Fruit fly (Drosophila melanogaster) whole organism, embryonic: ENCODE results near the gene mRpL15.

Experiments used
- Aef1 ChIP-seq: fragments of 200-800 bp; sonication (Bioruptor generic); IDR thresholded peaks from 3 replicates; pipeline ENCODE4 v1.3.6; 2022; ENCODE audit warnings: missing biosample characterization, missing genetic modification characterization
- CG10209 ChIP-seq: fragments of 200-800 bp; sonication (Bioruptor generic); optimal IDR thresholded peaks from 3 replicates; lab custom pipeline; 2017; ENCODE audit warnings: missing biosample characterization, mild to moderate bottlenecking, missing genetic modification characterization, missing genetic modification reagents
- CG10565 ChIP-seq: fragments of 200-800 bp; sonication (Bioruptor generic); optimal IDR thresholded peaks from 3 replicates; lab custom pipeline; 2016; ENCODE audit warnings: missing biosample characterization, mild to moderate bottlenecking, missing genetic modification characterization
- CG11093 ChIP-seq: fragments of 200-800 bp; sonication (Bioruptor generic); IDR thresholded peaks from 3 replicates; pipeline ENCODE4 v1.3.6; 2022; ENCODE audit warnings: missing biosample characterization, missing genetic modification characterization
- CG12219 ChIP-seq: fragments of 200-800 bp; sonication (Bioruptor generic); optimal IDR thresholded peaks from 3 replicates; lab custom pipeline; 2018; ENCODE audit warnings: missing biosample characterization, mild to moderate bottlenecking, missing genetic modification characterization
- CG1233 ChIP-seq: fragments of 200-800 bp; sonication (Bioruptor generic); optimal IDR thresholded peaks from 4 replicates; lab custom pipeline; 2018; ENCODE audit warnings: missing biosample characterization, mild to moderate bottlenecking, missing genetic modification characterization
- CG13424 ChIP-seq: fragments of 200-800 bp; sonication (Bioruptor generic); optimal IDR thresholded peaks from 2 replicates; lab custom pipeline; 2019; ENCODE audit warnings: missing biosample characterization, mild to moderate bottlenecking, missing genetic modification characterization, moderate library complexity
- CG13775 ChIP-seq: fragments of 200-800 bp; sonication (Bioruptor generic); optimal IDR thresholded peaks from 3 replicates; lab custom pipeline; 2017; ENCODE audit warnings: missing biosample characterization, mild to moderate bottlenecking, missing genetic modification characterization
- CG14050 ChIP-seq: fragments of 200-800 bp; sonication (Bioruptor generic); IDR thresholded peaks from 3 replicates; pipeline ENCODE4 v1.3.6; 2022; ENCODE audit warnings: missing biosample characterization, missing genetic modification characterization
- CG15601 ChIP-seq: fragments of 200-800 bp; sonication (Bioruptor generic); optimal IDR thresholded peaks from 3 replicates; lab custom pipeline; 2019; ENCODE audit warnings: missing biosample characterization, mild to moderate bottlenecking, missing genetic modification characterization, moderate library complexity
- CG31365 ChIP-seq: fragments of 200-800 bp; sonication (Bioruptor generic); optimal IDR thresholded peaks from 2 replicates; lab custom pipeline; 2018; ENCODE audit warnings: missing biosample characterization, mild to moderate bottlenecking, missing genetic modification characterization
- CG3281 ChIP-seq: fragments of 200-800 bp; sonication (Bioruptor generic); optimal IDR thresholded peaks from 3 replicates; lab custom pipeline; 2017; ENCODE audit warnings: missing biosample characterization, mild to moderate bottlenecking, missing genetic modification characterization
- CG3726 ChIP-seq: fragments of 200-800 bp; sonication (Bioruptor generic); IDR thresholded peaks from 3 replicates; pipeline ENCODE4, ENCODE4 v1.3.6; 2022; ENCODE audit warnings: missing biosample characterization, missing genetic modification characterization
- CG4360 ChIP-seq: fragments of 200-800 bp; sonication (Bioruptor generic); IDR thresholded peaks from 2 replicates; pipeline ENCODE4 v1.3.6; 2022; ENCODE audit warnings: missing biosample characterization, missing genetic modification characterization
- CG43689 ChIP-seq: fragments of 200-800 bp; sonication (Bioruptor generic); IDR thresholded peaks from 2 replicates; pipeline ENCODE4 v1.3.6; 2022; ENCODE audit warnings: missing biosample characterization, missing genetic modification characterization
- CG7928 ChIP-seq: fragments of 200-800 bp; sonication (Bioruptor generic); optimal IDR thresholded peaks from 2 replicates; lab custom pipeline; 2017; ENCODE audit warnings: missing biosample characterization, mild to moderate bottlenecking, missing genetic modification characterization
- CG8924 ChIP-seq: fragments of 200-800 bp; optimal IDR thresholded peaks from 3 replicates; lab custom pipeline; 2019; ENCODE audit warnings: missing biosample characterization, mild to moderate bottlenecking, missing genetic modification characterization, moderate library complexity
- CG8944 ChIP-seq: fragments of 200-800 bp; sonication (Bioruptor generic); optimal IDR thresholded peaks from 3 replicates; lab custom pipeline; 2016; ENCODE audit warnings: missing biosample characterization, missing genetic modification characterization
- Doc3 ChIP-seq: fragments of 200-800 bp; sonication (Bioruptor generic); IDR thresholded peaks from 3 replicates; pipeline ENCODE4 v1.3.6; 2022; ENCODE audit warnings: missing biosample characterization, missing genetic modification characterization; ENCODE audit not compliant: partially characterized antibody
- H2.0 ChIP-seq: fragments of 200-800 bp; sonication (Bioruptor generic); IDR thresholded peaks from 2 replicates; pipeline ENCODE4 v1.3.6; 2022; ENCODE audit warnings: missing biosample characterization, missing genetic modification characterization
- Hmr ChIP-seq: fragments of 200-800 bp; sonication (Bioruptor generic); optimal IDR thresholded peaks from 3 replicates; lab custom pipeline; 2017; ENCODE audit warnings: mild to moderate bottlenecking, missing biosample characterization, missing genetic modification reagents, missing genetic modification characterization
- Hr39 ChIP-seq: fragments of >200 bp; optimal IDR thresholded peaks from 2 replicates; lab custom pipeline; 2017
- Hr51 ChIP-seq, 2 experiments: fragments of 200-800 bp; sonication (Bioruptor generic); optimal IDR thresholded peaks; 2 replicates in 1 of 2; 3 replicates in 1 of 2; lab custom pipeline; 2016 to 2018; ENCODE audit warnings: missing biosample characterization in 2 of 2, missing genetic modification characterization in 2 of 2, mild to moderate bottlenecking in 1 of 2, moderate library complexity in 1 of 2
- Lhr ChIP-seq: fragments of 200-800 bp; sonication (Bioruptor generic); optimal IDR thresholded peaks from 3 replicates; lab custom pipeline; 2017; ENCODE audit warnings: mild to moderate bottlenecking, missing biosample characterization, missing genetic modification reagents, missing genetic modification characterization
- Pdp1 ChIP-seq, 2 experiments: fragments of 200-800 bp; sonication (Bioruptor generic); optimal IDR thresholded peaks; 3 replicates each; lab custom pipeline; 2016; ENCODE audit warnings: missing biosample characterization in 2 of 2, missing genetic modification characterization in 2 of 2, mild to moderate bottlenecking in 1 of 2, moderate library complexity in 1 of 2
- Sox102F ChIP-seq: fragments of 200-800 bp; sonication (Bioruptor generic); optimal IDR thresholded peaks from 2 replicates; lab custom pipeline; 2018; ENCODE audit warnings: missing biosample characterization, mild to moderate bottlenecking, missing genetic modification characterization, moderate library complexity
- ac ChIP-seq: fragments of 200-800 bp; sonication (Bioruptor generic); optimal IDR thresholded peaks from 3 replicates; lab custom pipeline; 2017; ENCODE audit warnings: missing biosample characterization, mild to moderate bottlenecking, missing genetic modification characterization
- cato ChIP-seq: fragments of 200-800 bp; sonication (Bioruptor generic); optimal IDR thresholded peaks from 2 replicates; lab custom pipeline; 2016; ENCODE audit warnings: missing biosample characterization, missing genetic modification characterization, borderline replicate concordance
- chinmo ChIP-seq: fragments of 200-800 bp; sonication (Bioruptor generic); IDR thresholded peaks from 4 replicates; pipeline ENCODE4 v1.3.6; 2022; ENCODE audit warnings: missing biosample characterization, missing genetic modification characterization; ENCODE audit not compliant: partially characterized antibody
- esg ChIP-seq: fragments of 200-800 bp; sonication (Bioruptor generic); conservative IDR thresholded peaks from 2 replicates; pipeline ENCODE4 v1.3.6; 2022; ENCODE audit warnings: missing biosample characterization, missing genetic modification characterization
- fd102C ChIP-seq: fragments of 200-800 bp; sonication (Bioruptor generic); optimal IDR thresholded peaks from 2 replicates; lab custom pipeline; 2018; ENCODE audit warnings: missing biosample characterization, mild to moderate bottlenecking, missing genetic modification characterization, moderate library complexity
- fd3F ChIP-seq: fragments of 200-800 bp; sonication (Bioruptor generic); optimal IDR thresholded peaks from 2 replicates; lab custom pipeline; 2018; ENCODE audit warnings: missing biosample characterization, mild to moderate bottlenecking, missing genetic modification characterization, moderate library complexity
- fd96Cb ChIP-seq: fragments of 200-800 bp; sonication (Bioruptor generic); optimal IDR thresholded peaks from 2 replicates; lab custom pipeline; 2018; ENCODE audit warnings: missing biosample characterization, mild to moderate bottlenecking, missing genetic modification characterization, moderate library complexity
- gcm ChIP-seq: fragments of 200-800 bp; sonication (Bioruptor generic); optimal IDR thresholded peaks from 2 replicates; lab custom pipeline; 2019; ENCODE audit warnings: missing biosample characterization, mild to moderate bottlenecking, missing genetic modification characterization, moderate library complexity
- hkb ChIP-seq, 2 experiments: fragments of 200-800 bp in 1 of 2; fragments of >200 bp in 1 of 2; sonication (Bioruptor generic) in 1 of 2; IDR thresholded peaks in 1 of 2; optimal IDR thresholded peaks in 1 of 2; 2 replicates each; pipeline versions ENCODE4 v1.3.6 to Lab custom; 2017 to 2022; ENCODE audit warnings: missing biosample characterization in 1 of 2, missing genetic modification characterization in 1 of 2
- insv ChIP-seq, 2 experiments: fragments of 200-800 bp; sonication (Bioruptor generic); optimal IDR thresholded peaks; 3 replicates each; lab custom pipeline; 2016 to 2018; ENCODE audit warnings: missing biosample characterization in 2 of 2, missing genetic modification characterization in 2 of 2
- mirr ChIP-seq: fragments of 200-800 bp; sonication (Bioruptor generic); optimal IDR thresholded peaks from 3 replicates; lab custom pipeline; 2018; ENCODE audit warnings: missing biosample characterization, mild to moderate bottlenecking, missing genetic modification characterization
- onecut ChIP-seq: fragments of 200-800 bp; sonication (Bioruptor generic); IDR thresholded peaks from 2 replicates; pipeline ENCODE4 v1.3.6; 2022; ENCODE audit warnings: missing biosample characterization, missing genetic modification characterization
- pzg ChIP-seq: fragments of 200-800 bp; sonication (Bioruptor generic); optimal IDR thresholded peaks from 3 replicates; lab custom pipeline; 2018; ENCODE audit warnings: missing biosample characterization, mild to moderate bottlenecking, missing genetic modification characterization, moderate library complexity
- salm ChIP-seq: fragments of 200-800 bp; sonication (Bioruptor generic); optimal IDR thresholded peaks from 2 replicates; lab custom pipeline; 2018; ENCODE audit warnings: missing biosample characterization, mild to moderate bottlenecking, missing genetic modification characterization
- sc ChIP-seq, 3 experiments: fragments of >200 bp in 2 of 3; fragments of 200-800 bp in 1 of 3; sonication (Bioruptor generic) in 1 of 3; optimal IDR thresholded peaks; 2 replicates in 2 of 3; 3 replicates in 1 of 3; lab custom pipeline; 2017; ENCODE audit warnings: mild to moderate bottlenecking in 1 of 3, missing biosample characterization in 1 of 3, missing genetic modification characterization in 1 of 3, missing genetic modification reagents in 1 of 3
- schlank ChIP-seq: fragments of 200-800 bp; sonication (Bioruptor generic); optimal IDR thresholded peaks from 2 replicates; lab custom pipeline; 2018; ENCODE audit warnings: missing biosample characterization, mild to moderate bottlenecking, missing genetic modification characterization
- sens ChIP-seq: fragments of 200-800 bp; sonication (Bioruptor generic); peaks from one replicate; lab custom pipeline; 2016; ENCODE audit warnings: missing biosample characterization, missing genetic modification characterization
- seq ChIP-seq: fragments of 200-800 bp; sonication (Bioruptor generic); IDR thresholded peaks from 2 replicates; pipeline ENCODE4 v1.3.6; 2022; ENCODE audit warnings: missing biosample characterization, missing genetic modification characterization
- tap ChIP-seq: fragments of 200-800 bp; optimal IDR thresholded peaks from 3 replicates; lab custom pipeline; 2019; ENCODE audit warnings: missing biosample characterization, mild to moderate bottlenecking, missing genetic modification characterization, moderate library complexity
- tup ChIP-seq: fragments of 200-800 bp; sonication (Bioruptor generic); optimal IDR thresholded peaks from 2 replicates; lab custom pipeline; 2016; ENCODE audit warnings: missing biosample characterization, mild to moderate bottlenecking, missing genetic modification characterization, moderate library complexity
- unc-4 ChIP-seq: fragments of 200-800 bp; sonication (Bioruptor generic); IDR thresholded peaks from 2 replicates; pipeline ENCODE4 v1.3.6; 2022; ENCODE audit warnings: missing biosample characterization, missing genetic modification characterization; ENCODE audit not compliant: partially characterized antibody
- unpg ChIP-seq: fragments of 200-800 bp; sonication (Bioruptor generic); optimal IDR thresholded peaks from 3 replicates; lab custom pipeline; 2018; ENCODE audit warnings: missing biosample characterization, mild to moderate bottlenecking, missing genetic modification characterization, moderate library complexity

mRpL15 gene

dm6 chr3L:20448773-20449172 is 12.8 kb upstream of the mRpL15 start:
- TF ChIP-seq sens (GFP tag; lab: Kevin White, UChicago) (peak; percentile 22), CG13775 (GFP tag; lab: Kevin White, UChicago) (no peak), CG43689 (GFP tag; lab: Robert Waterston, UW) (no peak), tup (GFP tag; lab: Kevin White, UChicago) (no peak), CG14050 (GFP tag; lab: Robert Waterston, UW) (no peak), CG3726 (GFP tag; lab: Robert Waterston, UW) (no peak), pzg (GFP tag; lab: Kevin White, UChicago) (no peak), Doc3 (no peak), CG4360 (GFP tag; lab: Robert Waterston, UW) (peak; percentile 58; the same call in 1 of the 2 replicates), sc (optimal IDR thresholded peaks at IDR 0.05; lab: Kevin White, UChicago) (no peak), sc (GFP tag; optimal IDR thresholded peaks at IDR 0.05; lab: Kevin White, UChicago) (no peak), CG11093 (no peak), Pdp1 (GFP tag; optimal IDR thresholded peaks at IDR 0.05; lab: Kevin White, UChicago) (peak in 1 of 2 experiments; percentile 56), Hr51 (GFP tag; optimal IDR thresholded peaks at IDR 0.05; lab: Kevin White, UChicago) (no peak), chinmo (0 out of 4 replicates have a peak, but pooled peaks have one; percentile 30)

- TF ChIP-seq hkb (optimal IDR thresholded peaks at IDR 0.05; lab: Kevin White, UChicago) (no peak), hkb (GFP tag; IDR thresholded peaks at IDR 0.05; lab: Robert Waterston, UW) (0 out of 2 replicates have a peak, but pooled peaks have one; percentile 49), CG31365 (tag; lab: Kevin White, UChicago) (peak; percentile 36), unpg (GFP tag; lab: Kevin White, UChicago) (peak; percentile 54), cato (GFP tag; lab: Kevin White, UChicago) (no peak), CG8924 (tag; lab: Kevin White, UChicago) (peak; percentile 26), CG13424 (tag; lab: Kevin White, UChicago) (peak; percentile 27), Sox102F (no peak), tap (tag; lab: Kevin White, UChicago) (peak; percentile 42), schlank (tag; lab: Kevin White, UChicago) (peak; percentile 63), CG12219 (GFP tag; lab: Kevin White, UChicago) (peak; percentile 29), insv (GFP tag; optimal IDR thresholded peaks at IDR 0.05; lab: Kevin White, UChicago) (peak in 1 of 2 experiments; percentile 10), fd96Cb (tag; lab: Kevin White, UChicago) (no peak), Lhr (GFP tag; lab: Kevin White, UChicago) (no peak), Hmr (GFP tag; lab: Kevin White, UChicago) (peak; percentile 69), CG10565 (GFP tag; lab: Kevin White, UChicago) (no peak), seq (GFP tag; lab: Robert Waterston, UW) (0 out of 2 replicates have a peak, but pooled peaks have one; percentile 23), Hr39 (lab: Kevin White, UChicago) (no peak), H2.0 (GFP tag; lab: Robert Waterston, UW) (no peak), gcm (GFP tag; lab: Kevin White, UChicago) (peak; percentile 55), CG7928 (GFP tag; lab: Kevin White, UChicago) (no peak), salm (tag; lab: Kevin White, UChicago) (peak; percentile 31), ac (GFP tag; lab: Kevin White, UChicago) (peak; percentile 50), CG1233 (GFP tag; lab: Kevin White, UChicago) (peak; percentile 66), fd3F (GFP tag; lab: Kevin White, UChicago) (peak; percentile 61), mirr (GFP tag; lab: Kevin White, UChicago) (peak; percentile 20), CG15601 (tag; lab: Kevin White, UChicago) (peak; percentile 37), CG10209 (peak; percentile 39), CG8944 (GFP tag; lab: Kevin White, UChicago) (no peak), unc-4 (GFP tag; lab: Robert Waterston, UW) (no peak), fd102C (GFP tag; lab: Kevin White, UChicago) (peak; percentile 48), Aef1 (GFP tag; lab: Robert Waterston, UW) (no peak), onecut (GFP tag; lab: Robert Waterston, UW) (peak; percentile 8; the same call in 1 of the 2 replicates), esg (no peak), CG3281 (peak; percentile 80)
These were observed 11.9 kb upstream of the mRpL15 start for dm6 chr3L:20447957-20448356.
